Fruit fly (Drosophila melanogaster) whole organism, embryonic: Measurements from ENCODE around the gene gro.

Source experiments
- ATbp ChIP-seq: fragments of 200-800 bp; sonication (Bioruptor generic); optimal IDR thresholded peaks from 2 replicates; lab custom pipeline; 2017; ENCODE audit warnings: missing biosample characterization, mild to moderate bottlenecking, missing genetic modification characterization, missing genetic modification reagents
- Atf6 ChIP-seq: fragments of 200-800 bp; sonication (Bioruptor generic); IDR thresholded peaks from 2 replicates; pipeline ENCODE4 v1.3.6; 2022; ENCODE audit warnings: missing biosample characterization, missing genetic modification characterization
- B-H1 ChIP-seq: fragments of 200-800 bp; sonication (Bioruptor generic); IDR thresholded peaks from 3 replicates; pipeline ENCODE4 v1.3.6; 2022; ENCODE audit warnings: missing biosample characterization, missing genetic modification characterization
- CG10654 ChIP-seq: fragments of 200-800 bp; sonication (Bioruptor generic); optimal IDR thresholded peaks from 2 replicates; lab custom pipeline; 2016; ENCODE audit warnings: missing biosample characterization, missing genetic modification characterization
- CG11085 ChIP-seq: fragments of 200-800 bp; sonication (Bioruptor generic); IDR thresholded peaks from 2 replicates; pipeline ENCODE4 v1.3.6; 2022; ENCODE audit warnings: missing biosample characterization, missing genetic modification characterization
- CG11695 ChIP-seq: fragments of 200-800 bp; sonication (Bioruptor generic); IDR thresholded peaks from 3 replicates; pipeline ENCODE4 v1.3.6; 2022; ENCODE audit warnings: missing biosample characterization, missing genetic modification characterization
- CG11696 ChIP-seq: fragments of 200-800 bp; sonication (Bioruptor generic); IDR thresholded peaks from 2 replicates; pipeline ENCODE4 v1.3.6; 2022; ENCODE audit warnings: missing biosample characterization, missing genetic modification characterization
- CG1233 ChIP-seq: fragments of 200-800 bp; sonication (Bioruptor generic); optimal IDR thresholded peaks from 4 replicates; lab custom pipeline; 2018; ENCODE audit warnings: missing biosample characterization, mild to moderate bottlenecking, missing genetic modification characterization
- CG16815 ChIP-seq: fragments of 200-800 bp; sonication (Bioruptor generic); optimal IDR thresholded peaks from 3 replicates; lab custom pipeline; 2017; ENCODE audit warnings: missing biosample characterization, mild to moderate bottlenecking, missing genetic modification characterization
- CG17568 ChIP-seq: fragments of 200-800 bp; sonication (Bioruptor generic); optimal IDR thresholded peaks from 2 replicates; lab custom pipeline; 2018; ENCODE audit warnings: missing biosample characterization, mild to moderate bottlenecking, missing genetic modification characterization, moderate library complexity
- CG31224 ChIP-seq: fragments of 200-800 bp; sonication (Bioruptor generic); IDR thresholded peaks from 2 replicates; pipeline ENCODE4 v1.3.6; 2022; ENCODE audit warnings: missing biosample characterization, missing genetic modification characterization
- CG32767 ChIP-seq: fragments of 200-800 bp; sonication (Bioruptor generic); IDR thresholded peaks from 2 replicates; pipeline ENCODE4 v1.3.6; 2022; ENCODE audit warnings: missing biosample characterization, missing genetic modification characterization
- CG4424 ChIP-seq: fragments of 200-800 bp; sonication (Bioruptor generic); optimal IDR thresholded peaks from 3 replicates; lab custom pipeline; 2016; ENCODE audit warnings: missing biosample characterization, missing genetic modification characterization
- CG6175 ChIP-seq: fragments of 200-800 bp; sonication (Bioruptor generic); IDR thresholded peaks from 3 replicates; pipeline ENCODE4 v1.3.6; 2022; ENCODE audit warnings: missing biosample characterization, missing genetic modification characterization
- CG8089 ChIP-seq: fragments of 200-800 bp; sonication (Bioruptor generic); optimal IDR thresholded peaks from 3 replicates; lab custom pipeline; 2016; ENCODE audit warnings: missing biosample characterization, missing genetic modification characterization
- CG8290 ChIP-seq, 3 experiments: fragments of 200-800 bp; sonication (Bioruptor generic); optimal IDR thresholded peaks; 2 replicates each; lab custom pipeline; 2016 to 2019; ENCODE audit warnings: missing biosample characterization in 3 of 3, missing genetic modification characterization in 3 of 3, mild to moderate bottlenecking in 2 of 3, moderate library complexity in 1 of 3
- CG8388 ChIP-seq: fragments of 200-800 bp; sonication (Bioruptor generic); optimal IDR thresholded peaks from 2 replicates; lab custom pipeline; 2019; ENCODE audit warnings: missing biosample characterization, mild to moderate bottlenecking, missing genetic modification characterization, moderate library complexity
- D19A ChIP-seq: fragments of 200-800 bp; optimal IDR thresholded peaks from 3 replicates; lab custom pipeline; 2019; ENCODE audit warnings: missing biosample characterization, mild to moderate bottlenecking, missing genetic modification characterization, moderate library complexity
- Dip3 ChIP-seq: fragments of 200-800 bp; sonication (Bioruptor generic); optimal IDR thresholded peaks from 3 replicates; lab custom pipeline; 2016; ENCODE audit warnings: missing biosample characterization, missing genetic modification characterization
- H15 ChIP-seq: fragments of 200-800 bp; sonication (Bioruptor generic); IDR thresholded peaks from 3 replicates; pipeline ENCODE4 v1.3.6; 2022; ENCODE audit warnings: missing biosample characterization, missing genetic modification characterization
- HLH3B ChIP-seq: fragments of 200-800 bp; sonication (Bioruptor generic); IDR thresholded peaks from 2 replicates; pipeline ENCODE4 v1.3.6; 2022; ENCODE audit warnings: missing biosample characterization, missing genetic modification characterization
- HmgZ ChIP-seq: fragments of 200-800 bp; sonication (Bioruptor generic); optimal IDR thresholded peaks from 2 replicates; lab custom pipeline; 2018; ENCODE audit warnings: missing biosample characterization, mild to moderate bottlenecking, missing genetic modification characterization
- MESR4 ChIP-seq: fragments of 200-800 bp; sonication (Bioruptor generic); optimal IDR thresholded peaks from 2 replicates; lab custom pipeline; 2018; ENCODE audit warnings: missing biosample characterization, mild to moderate bottlenecking, missing genetic modification characterization, moderate library complexity
- Neu2 ChIP-seq: fragments of 200-800 bp; sonication (Bioruptor generic); optimal IDR thresholded peaks from 3 replicates; lab custom pipeline; 2016; ENCODE audit warnings: missing biosample characterization, missing genetic modification characterization, borderline replicate concordance
- Oli ChIP-seq: fragments of 200-800 bp; sonication (Bioruptor generic); optimal IDR thresholded peaks from 2 replicates; lab custom pipeline; 2018; ENCODE audit warnings: missing biosample characterization, mild to moderate bottlenecking, missing genetic modification characterization, moderate library complexity
- Side ChIP-seq: fragments of 200-800 bp; sonication (Bioruptor generic); optimal IDR thresholded peaks from 2 replicates; lab custom pipeline; 2016; ENCODE audit warnings: missing biosample characterization, missing genetic modification characterization
- Sin3A ChIP-seq: fragments of >200 bp; optimal IDR thresholded peaks from 2 replicates; lab custom pipeline; 2018
- Sox100B ChIP-seq: fragments of 200-800 bp; sonication (Bioruptor generic); optimal IDR thresholded peaks from 3 replicates; lab custom pipeline; 2018; ENCODE audit warnings: missing biosample characterization, mild to moderate bottlenecking, missing genetic modification characterization
- Sry-δ ChIP-seq: fragments of 200-800 bp; sonication (Bioruptor generic); optimal IDR thresholded peaks from 2 replicates; lab custom pipeline; 2016; ENCODE audit warnings: missing biosample characterization, missing genetic modification characterization
- Taf1 ChIP-seq: fragments of 200-800 bp; sonication (Bioruptor generic); IDR thresholded peaks from 2 replicates; pipeline ENCODE4 v1.3.6; 2022; ENCODE audit warnings: missing biosample characterization, missing genetic modification characterization
- abd-A ChIP-seq: fragments of 200-800 bp; sonication (Bioruptor generic); optimal IDR thresholded peaks from 3 replicates; lab custom pipeline; 2019; ENCODE audit warnings: missing biosample characterization, mild to moderate bottlenecking, missing genetic modification characterization, moderate library complexity
- ap ChIP-seq: fragments of 200-800 bp; sonication (Bioruptor generic); IDR thresholded peaks from 2 replicates; pipeline ENCODE4 v1.3.6; 2022; ENCODE audit warnings: missing biosample characterization, missing genetic modification characterization
- br ChIP-seq: fragments of >200 bp; optimal IDR thresholded peaks from 2 replicates; lab custom pipeline; 2017
- cad ChIP-seq: fragments of >200 bp; optimal IDR thresholded peaks from 2 replicates; lab custom pipeline; 2017; ENCODE audit warnings: missing biosample characterization, missing genetic modification characterization
- cg ChIP-seq: fragments of 200-800 bp; sonication (Bioruptor generic); optimal IDR thresholded peaks from 3 replicates; lab custom pipeline; 2019; ENCODE audit warnings: missing biosample characterization, mild to moderate bottlenecking, missing genetic modification characterization, moderate library complexity
- chif ChIP-seq, 2 experiments: fragments of 200-800 bp; sonication (Bioruptor generic); optimal IDR thresholded peaks; 3 replicates each; lab custom pipeline; 2016; ENCODE audit warnings: missing biosample characterization in 2 of 2, missing genetic modification characterization in 2 of 2
- emc ChIP-seq: fragments of 200-800 bp; sonication (Bioruptor generic); optimal IDR thresholded peaks from 2 replicates; lab custom pipeline; 2016; ENCODE audit warnings: missing biosample characterization, missing genetic modification characterization
- fd3F ChIP-seq: fragments of 200-800 bp; sonication (Bioruptor generic); optimal IDR thresholded peaks from 2 replicates; lab custom pipeline; 2018; ENCODE audit warnings: missing biosample characterization, mild to moderate bottlenecking, missing genetic modification characterization, moderate library complexity
- fd64A ChIP-seq: fragments of 200-800 bp; sonication (Bioruptor generic); optimal IDR thresholded peaks from 3 replicates; lab custom pipeline; 2018; ENCODE audit warnings: missing biosample characterization, mild to moderate bottlenecking, missing genetic modification characterization
- fu2 ChIP-seq: fragments of 200-800 bp; sonication (Bioruptor generic); optimal IDR thresholded peaks from 2 replicates; lab custom pipeline; 2016; ENCODE audit warnings: missing biosample characterization, missing genetic modification characterization
- gce ChIP-seq: fragments of 200-800 bp; sonication (Bioruptor generic); IDR thresholded peaks from 3 replicates; pipeline ENCODE4 v1.3.6; 2022; ENCODE audit warnings: missing biosample characterization, missing genetic modification characterization
- gem ChIP-seq: fragments of 200-800 bp; sonication (Bioruptor generic); optimal IDR thresholded peaks from 2 replicates; lab custom pipeline; 2019; ENCODE audit warnings: missing biosample characterization, mild to moderate bottlenecking, missing genetic modification characterization, moderate library complexity
- h ChIP-seq: fragments of >200 bp; optimal IDR thresholded peaks from 2 replicates; lab custom pipeline; 2017
- hth ChIP-seq: fragments of >200 bp; optimal IDR thresholded peaks from 2 replicates; lab custom pipeline; 2017; ENCODE audit warnings: inconsistent platforms
- kay ChIP-seq: fragments of 200-800 bp; sonication (Bioruptor generic); optimal IDR thresholded peaks from 2 replicates; lab custom pipeline; 2016; ENCODE audit warnings: missing biosample characterization, missing genetic modification characterization
- lilli ChIP-seq: fragments of 200-800 bp; sonication (Bioruptor generic); optimal IDR thresholded peaks from 3 replicates; lab custom pipeline; 2016; ENCODE audit warnings: missing biosample characterization, missing genetic modification characterization
- ro ChIP-seq: fragments of 200-800 bp; sonication (Bioruptor generic); IDR thresholded peaks from 2 replicates; pipeline ENCODE4 v1.3.6; 2022; ENCODE audit warnings: missing biosample characterization, missing genetic modification characterization
- shn ChIP-seq: fragments of 200-800 bp; sonication (Bioruptor generic); optimal IDR thresholded peaks from 3 replicates; lab custom pipeline; 2016; ENCODE audit warnings: missing biosample characterization, missing genetic modification characterization
- sna ChIP-seq: fragments of 200-800 bp; sonication (Bioruptor generic); IDR thresholded peaks from 2 replicates; pipeline ENCODE4 v1.3.6; 2022; ENCODE audit warnings: missing biosample characterization, missing genetic modification characterization; ENCODE audit not compliant: partially characterized antibody
- stc ChIP-seq: fragments of 200-800 bp; sonication (Bioruptor generic); IDR thresholded peaks from 2 replicates; pipeline ENCODE4 v1.3.6; 2022; ENCODE audit warnings: missing biosample characterization, missing genetic modification characterization
- unpg ChIP-seq: fragments of 200-800 bp; sonication (Bioruptor generic); optimal IDR thresholded peaks from 3 replicates; lab custom pipeline; 2018; ENCODE audit warnings: missing biosample characterization, mild to moderate bottlenecking, missing genetic modification characterization, moderate library complexity
- usp ChIP-seq: fragments of >200 bp; optimal IDR thresholded peaks from 2 replicates; lab custom pipeline; 2017; ENCODE audit warnings: missing biosample characterization, missing genetic modification characterization

The gro gene

dm6 chr3R:26055214-26055632 lies 13.7 kb downstream of the gro start, which contains the start of gene Cmpk (continued):
- peak; percentile 47; the same call in 1 of the 2 replicates for TF ChIP-seq CG32767 (GFP tag; lab: Robert Waterston, UW)
- no peak for TF ChIP-seq CG6175 (GFP tag; lab: Robert Waterston, UW)
- peak; percentile 23 for TF ChIP-seq kay (GFP tag; lab: Kevin White, UChicago)
- TF ChIP-seq Sox100B (GFP tag; lab: Kevin White, UChicago), result peak; percentile 69
- TF ChIP-seq CG31224 (GFP tag; lab: Robert Waterston, UW), result peak; percentile 26; the same call in 1 of the 2 replicates
- peak; percentile 96 for TF ChIP-seq MESR4
- peak; percentile 75; the same call in 2 of the 3 replicates for TF ChIP-seq gce (GFP tag; lab: Robert Waterston, UW)
- TF ChIP-seq cg (GFP tag; lab: Kevin White, UChicago), result peak; percentile 1
- TF ChIP-seq CG8290 (GFP tag; optimal IDR thresholded peaks at IDR 0.05; lab: Kevin White, UChicago), result peak; percentile 56
- peak in 1 of 2 experiments; percentile 85 for TF ChIP-seq CG8290 (tag; optimal IDR thresholded peaks at IDR 0.05; lab: Kevin White, UChicago)
- no peak; the same call in 2 of the 3 replicates for TF ChIP-seq B-H1
- TF ChIP-seq unpg, result peak; percentile 73
- peak; percentile 41 for TF ChIP-seq CG8388
- TF ChIP-seq Sry-δ (GFP tag; lab: Kevin White, UChicago), result no peak
- no peak for TF ChIP-seq Neu2
- TF ChIP-seq D19A, result peak; percentile 32
- TF ChIP-seq HmgZ (tag; lab: Kevin White, UChicago), result peak; percentile 76
- TF ChIP-seq Taf1 (GFP tag; lab: Robert Waterston, UW), result no peak
- TF ChIP-seq usp (GFP tag; lab: Kevin White, UChicago), result no peak
- peak; percentile 67 for TF ChIP-seq CG1233 (GFP tag; lab: Kevin White, UChicago)
- TF ChIP-seq CG10654, result peak; percentile 52
- no peak for TF ChIP-seq br (lab: Kevin White, UChicago)
- TF ChIP-seq CG11695 (GFP tag; lab: Robert Waterston, UW), result 0 out of 3 replicates have a peak, but pooled peaks have one; percentile 16
- TF ChIP-seq Side (GFP tag; lab: Kevin White, UChicago), result peak; percentile 55
- TF ChIP-seq h (lab: Kevin White, UChicago), result no peak
- TF ChIP-seq hth (lab: Kevin White, UChicago), result no peak
- no peak for TF ChIP-seq CG11696 (GFP tag; lab: Robert Waterston, UW)
- no peak for TF ChIP-seq Sin3A (lab: Kevin White, UChicago)
- TF ChIP-seq cad (GFP tag; lab: Kevin White, UChicago), result no peak
- peak; percentile 49; the same call in 1 of the 3 replicates for TF ChIP-seq H15
- peak; percentile 76 for TF ChIP-seq ATbp
- TF ChIP-seq chif (GFP tag; optimal IDR thresholded peaks at IDR 0.05; lab: Kevin White, UChicago), result no peak
- TF ChIP-seq stc (GFP tag; lab: Robert Waterston, UW), result peak; percentile 59; the same call in 1 of the 2 replicates
- TF ChIP-seq CG8089 (GFP tag; lab: Kevin White, UChicago), result peak; percentile 23
- TF ChIP-seq fd3F (GFP tag; lab: Kevin White, UChicago), result peak; percentile 35
- peak; percentile 41 for TF ChIP-seq Oli (tag; lab: Kevin White, UChicago)
- TF ChIP-seq ap (GFP tag; lab: Robert Waterston, UW), result no peak
- peak; percentile 9 for TF ChIP-seq emc (GFP tag; lab: Kevin White, UChicago)
- TF ChIP-seq CG11085, result 0 out of 2 replicates have a peak, but pooled peaks have one; percentile 58
- TF ChIP-seq fu2 (GFP tag; lab: Kevin White, UChicago), result no peak
- TF ChIP-seq HLH3B, result peak; percentile 45; the same call in 1 of the 2 replicates
- TF ChIP-seq ro (GFP tag; lab: Robert Waterston, UW), result no peak
- peak; percentile 53 for TF ChIP-seq Dip3 (GFP tag; lab: Kevin White, UChicago)
- peak; percentile 46 for TF ChIP-seq gem (tag; lab: Kevin White, UChicago)
- no peak for TF ChIP-seq Atf6
- TF ChIP-seq lilli (GFP tag; lab: Kevin White, UChicago), result peak; percentile 48
- peak; percentile 32 for TF ChIP-seq shn (GFP tag; lab: Kevin White, UChicago)
- TF ChIP-seq fd64A (GFP tag; lab: Kevin White, UChicago), result peak; percentile 66
- no peak for TF ChIP-seq CG17568 (GFP tag; lab: Kevin White, UChicago)
- peak; percentile 13 for TF ChIP-seq CG16815 (GFP tag; lab: Kevin White, UChicago)
- TF ChIP-seq CG4424 (GFP tag; lab: Kevin White, UChicago), result peak; percentile 61
- TF ChIP-seq abd-A (tag; lab: Kevin White, UChicago), result no peak
- peak; percentile 40 for TF ChIP-seq sna (GFP tag; lab: Robert Waterston, UW)
